Worm (Caenorhabditis elegans) whole organism, young adult: Measurements from ENCODE around the gene Y61B8A.6.

Source experiments
- B0261.1 ChIP-seq: sonication (generic microtip); optimal IDR thresholded peaks from 2 replicates; lab custom pipeline; 2016; ENCODE audit warnings: mild to moderate bottlenecking, missing genetic modification characterization, moderate library complexity, missing compliant biosample characterization
- attf-3 ChIP-seq: fragments of 200-800 bp; sonication (Bioruptor generic); conservative IDR thresholded peaks from 2 replicates; pipeline ENCODE4 v1.3.6; 2022; ENCODE audit warnings: missing genetic modification reagents, missing genetic modification characterization, missing compliant biosample characterization

DNA sequence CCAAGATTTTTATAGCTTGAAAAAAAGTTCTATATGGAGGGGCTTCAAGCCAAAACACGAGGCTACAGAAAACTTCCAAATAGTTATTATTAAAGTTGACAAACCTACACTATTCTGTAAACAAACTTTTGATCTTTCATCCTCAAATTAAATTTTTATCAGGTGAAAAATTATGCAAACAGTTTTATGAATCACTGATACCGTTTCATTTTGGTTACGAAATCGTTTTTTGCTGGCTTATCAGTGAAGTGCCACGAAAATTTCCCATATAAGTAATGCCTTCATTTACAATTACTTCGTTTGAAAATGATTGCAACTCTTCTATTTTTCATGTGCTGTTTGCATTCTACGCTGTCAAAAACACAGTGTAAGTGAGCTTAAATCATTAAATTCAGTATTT lies 12.9 kb upstream of the Y61B8A.6 start, which contains the start of gene T19C9.8:
- TF ChIP-seq attf-3 (GFP tag; lab: Robert Waterston, UW) (no peak), B0261.1 (no peak)
